Fruit fly (Drosophila melanogaster): Measurements from ENCODE around the gene CG45690.
A peak's percentile ranks its signal among the peaks of the same experiment; 100 is the strongest.

Gene CG45690

dm6 chr2L:10706267-10706666 is 48.2 kb downstream of the CG45690 start:
- peak; percentile 73 for TF ChIP-seq Ets65A (GFP tag)
- no peak for TF ChIP-seq mld (GFP tag; IDR thresholded peaks at IDR 0.05; ENCODE audit: partially characterized antibody)

DNA sequence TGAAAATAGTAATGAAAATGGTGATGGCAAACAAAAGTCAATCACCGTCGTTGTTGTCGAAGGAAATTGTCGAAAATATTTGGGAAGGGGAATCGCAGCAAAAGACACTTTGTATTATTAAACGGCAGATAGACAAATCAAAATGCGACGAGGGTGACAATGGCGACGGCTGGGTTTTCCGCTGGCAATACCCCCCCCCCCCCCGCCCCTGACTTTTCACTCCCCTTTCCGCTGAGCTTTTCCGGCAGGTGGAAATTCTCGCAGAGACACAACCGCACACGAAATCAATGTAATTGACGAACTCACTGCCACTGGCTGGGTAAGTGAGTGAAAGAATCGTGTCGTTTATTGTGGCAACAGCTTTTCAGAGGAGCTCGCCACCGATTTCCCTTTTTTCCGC is 50.0 kb downstream of the CG45690 start:
- TF ChIP-seq CG17385 (GFP tag; optimal IDR thresholded peaks at IDR 0.05) = no peak
- TF ChIP-seq usp (GFP tag; optimal IDR thresholded peaks at IDR 0.05) = no peak
- TF ChIP-seq slou (GFP tag; optimal IDR thresholded peaks at IDR 0.05) = no peak
- peak; percentile 13 for TF ChIP-seq Ets65A (GFP tag)
- TF ChIP-seq Nf-YC (tag; optimal IDR thresholded peaks at IDR 0.05) = no peak
- TF ChIP-seq sens (GFP tag) = no peak
- no peak for TF ChIP-seq CG10147 (GFP tag; optimal IDR thresholded peaks at IDR 0.05)
- no peak for TF ChIP-seq hkb (optimal IDR thresholded peaks at IDR 0.05)
- TF ChIP-seq hkb (GFP tag; IDR thresholded peaks at IDR 0.05) = no peak
- TF ChIP-seq ap (GFP tag; IDR thresholded peaks at IDR 0.05) = no peak
- TF ChIP-seq Sry-δ (GFP tag; optimal IDR thresholded peaks at IDR 0.05) = no peak
- TF ChIP-seq Asciz (GFP tag; optimal IDR thresholded peaks at IDR 0.05) = no peak
- TF ChIP-seq Hr39 (optimal IDR thresholded peaks at IDR 0.05) = peak; percentile 64
- TF ChIP-seq Antp (GFP tag; optimal IDR thresholded peaks at IDR 0.05) = no peak
- no peak for TF ChIP-seq Bgb (GFP tag; IDR thresholded peaks at IDR 0.05; ENCODE audit: partially characterized antibody)
- peak; percentile 67 for TF ChIP-seq crol (GFP tag; IDR thresholded peaks at IDR 0.05)

Data from whole organism, embryonic.